Worm (Caenorhabditis elegans) whole organism, L2 larva: ENCODE results near the gene sir-2.3.

Experiments used
- ama-1 ChIP-seq: fragments of 150-350 bp; optimal IDR thresholded peaks from 2 replicates; lab custom pipeline; 2018; ENCODE audit warnings: inconsistent platforms
- blmp-1 ChIP-seq: sonication (generic microtip); optimal IDR thresholded peaks from 2 replicates; lab custom pipeline; 2017; ENCODE audit warnings: missing genetic modification characterization, mild to moderate bottlenecking, missing compliant biosample characterization, antibody characterized with exemption, moderate library complexity; ENCODE audit not compliant: insufficient read depth
- ceh-82 ChIP-seq: fragments of 150-350 bp; optimal IDR thresholded peaks from 2 replicates; lab custom pipeline; 2014; ENCODE audit warnings: missing biosample characterization, missing genetic modification characterization
- dmd-4 ChIP-seq: sonication (generic microtip); optimal IDR thresholded peaks from 2 replicates; lab custom pipeline; 2017; ENCODE audit warnings: missing biosample characterization, missing genetic modification characterization
- egl-27 ChIP-seq: sonication (generic microtip); optimal IDR thresholded peaks from 3 replicates; lab custom pipeline; 2017; ENCODE audit warnings: missing biosample characterization, missing genetic modification reagents, missing genetic modification characterization
- elt-1 ChIP-seq: fragments of 150-350 bp; optimal IDR thresholded peaks from 2 replicates; lab custom pipeline; 2014; ENCODE audit warnings: missing biosample characterization, missing genetic modification characterization
- elt-3 ChIP-seq: sonication (generic microtip); optimal IDR thresholded peaks from 2 replicates; lab custom pipeline; 2017; ENCODE audit warnings: missing biosample characterization, missing genetic modification characterization
- lin-39 ChIP-seq: fragments of 150-350 bp; optimal IDR thresholded peaks from 2 replicates; lab custom pipeline; 2014; ENCODE audit warnings: missing biosample characterization, missing genetic modification reagents, missing genetic modification characterization
- nhr-6 ChIP-seq: fragments of 150-350 bp; optimal IDR thresholded peaks from 2 replicates; lab custom pipeline; 2014; ENCODE audit warnings: missing biosample characterization, missing genetic modification characterization
- skn-1 ChIP-seq: sonication (generic microtip); optimal IDR thresholded peaks from 2 replicates; lab custom pipeline; 2017; ENCODE audit warnings: missing biosample characterization, missing genetic modification characterization
- unc-39 ChIP-seq: fragments of 150-350 bp; optimal IDR thresholded peaks from 2 replicates; lab custom pipeline; 2014; ENCODE audit warnings: missing biosample characterization, missing genetic modification characterization
- unc-62 ChIP-seq: fragments of 150-350 bp; optimal IDR thresholded peaks from 2 replicates; lab custom pipeline; 2014; ENCODE audit warnings: missing biosample characterization, missing genetic modification reagents, missing genetic modification characterization
- zag-1 ChIP-seq: fragments of 150-350 bp; optimal IDR thresholded peaks from 2 replicates; lab custom pipeline; 2014; ENCODE audit warnings: missing biosample characterization, missing genetic modification characterization

DNA sequence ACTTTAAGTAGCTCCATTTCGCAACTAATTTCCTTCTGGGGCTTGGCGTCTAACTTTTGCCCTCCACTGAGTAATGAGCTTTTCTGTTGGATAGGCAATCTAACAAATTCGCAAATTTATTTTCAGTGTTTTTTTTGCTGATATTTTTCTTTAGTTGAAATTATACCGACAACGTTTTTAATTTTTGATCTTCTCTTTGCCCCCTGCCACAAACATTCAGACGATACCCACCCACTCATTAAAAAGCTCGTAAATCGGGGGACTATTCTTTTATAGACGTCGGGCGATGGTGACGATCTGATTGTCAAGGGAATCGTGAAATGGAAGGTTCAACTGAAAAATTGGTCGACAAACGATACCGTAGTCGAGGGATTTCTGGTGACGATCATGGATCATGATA lies 7.8 kb upstream of the sir-2.3 start:
- TF ChIP-seq skn-1 (no peak), unc-39 (tag; lab: Kevin White, UChicago) (no peak), blmp-1 (tag; lab: Kevin White, UChicago) (no peak), lin-39 (tag; lab: Kevin White, UChicago) (no peak), elt-1 (tag; lab: Kevin White, UChicago) (no peak), unc-62 (GFP tag; lab: Kevin White, UChicago) (no peak), dmd-4 (tag; lab: Kevin White, UChicago) (no peak), ama-1 (lab: Kevin White, UChicago) (no peak), ceh-82 (no peak), egl-27 (tag; lab: Kevin White, UChicago) (no peak), zag-1 (tag; lab: Kevin White, UChicago) (no peak), nhr-6 (tag; lab: Kevin White, UChicago) (no peak), elt-3 (no peak)
